Fruit fly (Drosophila melanogaster) whole organism: ENCODE data around the gene grn.

Experiments used
- CG8478 ChIP-seq: fragments of >200 bp; optimal IDR thresholded peaks from 2 replicates; lab custom pipeline; 2018; ENCODE audit warnings: inconsistent platforms
- pan ChIP-seq: fragments of >200 bp; optimal IDR thresholded peaks from 2 replicates; lab custom pipeline; 2017

DNA sequence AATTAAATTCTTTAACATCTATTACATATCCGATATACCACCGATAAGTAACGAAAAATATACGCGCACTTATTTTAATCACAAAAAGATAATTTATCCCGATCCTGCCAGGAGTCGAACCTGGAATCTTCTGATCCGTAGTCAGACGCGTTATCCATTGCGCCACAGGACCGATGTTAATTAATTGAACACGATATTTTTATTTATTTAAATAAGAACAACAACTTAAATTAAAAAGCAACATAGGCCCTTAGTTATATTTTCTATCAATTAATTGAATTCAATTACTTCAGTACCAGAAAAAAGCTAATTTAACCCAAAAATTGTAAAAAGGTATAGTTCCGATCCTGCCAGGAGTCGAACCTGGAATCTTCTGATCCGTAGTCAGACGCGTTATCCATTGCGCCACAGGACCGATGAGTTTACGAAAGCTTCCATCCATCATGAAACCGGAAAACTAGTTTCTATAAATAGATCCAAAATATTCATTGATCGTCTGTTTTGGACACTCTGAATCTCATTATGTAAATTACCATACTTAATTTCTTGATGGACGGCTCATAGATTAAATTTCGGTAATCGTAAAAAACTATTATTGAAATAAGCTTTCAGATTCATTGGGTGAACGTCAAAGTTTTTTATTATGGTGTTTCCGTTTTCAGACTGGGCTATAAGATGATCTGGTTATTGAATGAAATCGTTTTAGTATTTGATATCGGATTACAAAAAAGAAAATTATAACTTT is 40.4 kb downstream of the grn start:
- TF ChIP-seq CG8478 (lab: Kevin White, UChicago) (no peak), pan (lab: Kevin White, UChicago) (no peak)
